Worm (Caenorhabditis elegans) whole organism, L4/young adult: ENCODE results near the gene ciao-2B.

Experiments used
- W03F9.2 ChIP-seq: fragments of 150-350 bp; optimal IDR thresholded peaks from 2 replicates; lab custom pipeline; 2014; ENCODE audit warnings: missing biosample characterization, missing genetic modification characterization
- dao-5 ChIP-seq: sonication (generic microtip); optimal IDR thresholded peaks from 2 replicates; lab custom pipeline; 2016; ENCODE audit warnings: missing genotype, missing genetic modification characterization, moderate library complexity, missing compliant biosample characterization
- him-1 ChIP-seq: sonication (generic microtip); optimal IDR thresholded peaks from 2 replicates; lab custom pipeline; 2016; ENCODE audit warnings: missing genotype, missing genetic modification reagents, missing genetic modification characterization, missing compliant biosample characterization

ce11 chrIII:13474482-13474881 lies 35.1 kb upstream of the ciao-2B start:
- no peak for TF ChIP-seq W03F9.2 (tag; lab: Kevin White, UChicago)
- TF ChIP-seq dao-5: no peak
- TF ChIP-seq him-1 (tag; lab: Kevin White, UChicago): no peak
